Fruit fly (Drosophila melanogaster) whole organism, wandering third instar larva: ENCODE results near the gene Clbn.
A peak's percentile ranks its signal among the peaks of the same experiment; 100 is the strongest.

Experiments
- CG32264 ChIP-seq: fragments of 200-800 bp; sonication (Bioruptor generic); optimal IDR thresholded peaks from 2 replicates; lab custom pipeline; 2016; ENCODE audit warnings: missing biosample characterization, missing genetic modification characterization
- CG9705 ChIP-seq: fragments of 200-800 bp; sonication (Bioruptor generic); optimal IDR thresholded peaks from 2 replicates; lab custom pipeline; 2018; ENCODE audit warnings: missing biosample characterization, mild to moderate bottlenecking, missing genetic modification characterization
- CrebA ChIP-seq: fragments of 200-800 bp; sonication (Bioruptor generic); optimal IDR thresholded peaks from 2 replicates; lab custom pipeline; 2016; ENCODE audit warnings: missing biosample characterization, mild to moderate bottlenecking, missing genetic modification characterization, borderline replicate concordance
- Dfd ChIP-seq: fragments of >200 bp; optimal IDR thresholded peaks from 2 replicates; lab custom pipeline; 2017; ENCODE audit warnings: missing biosample characterization, missing genetic modification characterization
- Dif ChIP-seq: fragments of 200-275, 200-300 bp; sonication (Bioruptor generic); optimal IDR thresholded peaks from 2 replicates; lab custom pipeline; 2018; ENCODE audit warnings: missing biosample characterization, missing genetic modification characterization; ENCODE audit not compliant: partially characterized antibody
- GATAd ChIP-seq: sonication (Bioruptor generic); optimal IDR thresholded peaks from 2 replicates; lab custom pipeline; 2016; ENCODE audit warnings: missing biosample characterization, missing genetic modification characterization
- HLH106 ChIP-seq: fragments of 200-800 bp; optimal IDR thresholded peaks from 3 replicates; lab custom pipeline; 2019; ENCODE audit warnings: missing biosample characterization, mild to moderate bottlenecking, missing genetic modification characterization, moderate library complexity
- Hnf4 ChIP-seq: fragments of 200-800 bp; sonication (Bioruptor generic); optimal IDR thresholded peaks from 2 replicates; lab custom pipeline; 2016; ENCODE audit warnings: missing biosample characterization, mild to moderate bottlenecking, missing genetic modification characterization
- Hr78 ChIP-seq: fragments of >200 bp; optimal IDR thresholded peaks from 2 replicates; lab custom pipeline; 2017; ENCODE audit warnings: missing biosample characterization, missing genetic modification characterization
- Hr83 ChIP-seq: fragments of 200-300 bp; sonication (Bioruptor generic); optimal IDR thresholded peaks from 2 replicates; lab custom pipeline; 2016; ENCODE audit warnings: missing biosample characterization, mild to moderate bottlenecking, missing genetic modification characterization, moderate library complexity; ENCODE audit not compliant: poor library complexity, severe bottlenecking
- Mio ChIP-seq: sonication (Bioruptor generic); optimal IDR thresholded peaks from 2 replicates; lab custom pipeline; 2016; ENCODE audit warnings: missing biosample characterization, missing genetic modification characterization
- Myc ChIP-seq: fragments of >200 bp; optimal IDR thresholded peaks from 2 replicates; lab custom pipeline; 2017
- N ChIP-seq: fragments of >200 bp; optimal IDR thresholded peaks from 2 replicates; lab custom pipeline; 2018; ENCODE audit warnings: missing biosample characterization, missing external identifiers, missing genetic modification characterization
- OdsH ChIP-seq: fragments of 200-800 bp; sonication (Bioruptor generic); optimal IDR thresholded peaks from 2 replicates; lab custom pipeline; 2016; ENCODE audit warnings: missing biosample characterization, mild to moderate bottlenecking, missing genetic modification characterization
- Rel ChIP-seq, 2 experiments: fragments of 200-800 bp; sonication (Bioruptor generic) in 1 of 2; optimal IDR thresholded peaks; 2 replicates in 1 of 2; 3 replicates in 1 of 2; lab custom pipeline; 2016 to 2019; ENCODE audit warnings: mild to moderate bottlenecking in 2 of 2, missing biosample characterization in 2 of 2, missing genetic modification characterization in 2 of 2, moderate library complexity in 1 of 2
- Sp1 ChIP-seq: fragments of 200-800 bp; sonication (Bioruptor generic); optimal IDR thresholded peaks from 3 replicates; lab custom pipeline; 2019; ENCODE audit warnings: missing biosample characterization, mild to moderate bottlenecking, missing genetic modification characterization, moderate library complexity
- br ChIP-seq: fragments of 200-800 bp; sonication (Bioruptor generic); optimal IDR thresholded peaks from 2 replicates; lab custom pipeline; 2016; ENCODE audit warnings: missing biosample characterization, missing genetic modification characterization
- brk ChIP-seq: fragments of 200-800 bp; sonication (Bioruptor generic); optimal IDR thresholded peaks from 2 replicates; lab custom pipeline; 2016; ENCODE audit warnings: missing biosample characterization, mild to moderate bottlenecking, missing genetic modification characterization
- dmrt93B ChIP-seq: fragments of 200-800 bp; sonication (Bioruptor generic); optimal IDR thresholded peaks from 2 replicates; lab custom pipeline; 2018; ENCODE audit warnings: missing biosample characterization, mild to moderate bottlenecking, missing genetic modification characterization
- ey ChIP-seq: fragments of 200-800 bp; sonication (Bioruptor generic); optimal IDR thresholded peaks from 2 replicates; lab custom pipeline; 2016; ENCODE audit warnings: missing biosample characterization, missing genetic modification characterization
- foxo ChIP-seq, 2 experiments: fragments of 200-800 bp; sonication (Bioruptor generic); optimal IDR thresholded peaks; 2 replicates in 1 of 2; 3 replicates in 1 of 2; lab custom pipeline; 2016 to 2017; ENCODE audit warnings: missing biosample characterization in 2 of 2, missing genetic modification characterization in 2 of 2
- fru ChIP-seq: fragments of 200-800 bp; sonication (Bioruptor generic); optimal IDR thresholded peaks from 3 replicates; lab custom pipeline; 2016; ENCODE audit warnings: missing biosample characterization, mild to moderate bottlenecking, missing genetic modification characterization
- h ChIP-seq: fragments of 200-800 bp; sonication (Bioruptor generic); optimal IDR thresholded peaks from 3 replicates; lab custom pipeline; 2016; ENCODE audit warnings: missing biosample characterization, mild to moderate bottlenecking, missing genetic modification characterization
- jim ChIP-seq: fragments of 175-275, 200-325 bp; sonication (Bioruptor generic); optimal IDR thresholded peaks from 2 replicates; lab custom pipeline; 2016; ENCODE audit warnings: missing biosample characterization, mild to moderate bottlenecking, missing genetic modification characterization
- lola ChIP-seq: fragments of >200 bp; optimal IDR thresholded peaks from 2 replicates; lab custom pipeline; 2017; ENCODE audit warnings: missing biosample characterization, missing genetic modification characterization
- pan ChIP-seq: fragments of >200 bp; optimal IDR thresholded peaks from 2 replicates; lab custom pipeline; 2017
- psq ChIP-seq: fragments of 200-800 bp; sonication (Bioruptor generic); optimal IDR thresholded peaks from 3 replicates; lab custom pipeline; 2017; ENCODE audit warnings: missing biosample characterization, mild to moderate bottlenecking, missing genetic modification characterization, moderate library complexity
- rgr ChIP-seq: fragments of 200-800 bp; sonication (Bioruptor generic); optimal IDR thresholded peaks from 3 replicates; lab custom pipeline; 2016; ENCODE audit warnings: missing biosample characterization, mild to moderate bottlenecking, missing genetic modification characterization
- sage ChIP-seq: fragments of 200-800 bp; sonication (Bioruptor generic); optimal IDR thresholded peaks from 2 replicates; lab custom pipeline; 2016; ENCODE audit warnings: missing biosample characterization, mild to moderate bottlenecking, missing genetic modification characterization
- tai ChIP-seq: sonication (Bioruptor generic); optimal IDR thresholded peaks from 2 replicates; lab custom pipeline; 2016; ENCODE audit warnings: missing biosample characterization, missing genetic modification characterization
- usp ChIP-seq: fragments of >200 bp; optimal IDR thresholded peaks from 2 replicates; lab custom pipeline; 2017; ENCODE audit warnings: missing biosample characterization, missing genetic modification characterization
- woc ChIP-seq: sonication (Bioruptor generic); optimal IDR thresholded peaks from 2 replicates; lab custom pipeline; 2016; ENCODE audit warnings: missing biosample characterization, mild to moderate bottlenecking, missing genetic modification characterization

Clbn gene

DNA sequence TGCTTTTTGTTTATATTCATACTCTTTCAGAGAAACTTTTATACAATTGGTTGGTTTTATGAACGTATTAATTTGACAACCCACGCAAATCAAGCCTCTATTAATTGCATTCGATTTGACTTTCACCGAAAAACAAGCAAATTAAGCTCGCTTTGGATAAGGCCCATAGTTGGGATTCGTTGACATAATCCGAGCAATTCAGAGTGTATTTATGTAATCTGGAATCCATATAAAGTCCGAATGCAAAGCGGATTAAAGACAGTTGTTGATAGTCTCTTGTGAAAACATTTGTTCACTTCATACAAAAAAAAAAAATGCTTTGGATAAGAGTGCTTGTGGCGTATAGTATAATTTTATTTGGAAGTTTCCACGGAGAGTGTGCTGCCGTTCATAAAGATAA, 25.0 kb upstream of the Clbn start, which contains the start of gene CG45095:
CG45095 (plus strand) TSS at position 301 of the 400 bp plus-strand sequence.
- TF ChIP-seq Dif (GFP tag; lab: Kevin White, UChicago) (no peak), Hnf4 (no peak), HLH106 (tag; lab: Kevin White, UChicago) (no peak), CrebA (GFP tag; lab: Kevin White, UChicago) (no peak), usp (GFP tag; lab: Kevin White, UChicago) (no peak), CG9705 (GFP tag; lab: Kevin White, UChicago) (no peak), Rel (GFP tag; optimal IDR thresholded peaks at IDR 0.05; lab: Kevin White, UChicago) (no peak), Rel (tag; optimal IDR thresholded peaks at IDR 0.05; lab: Kevin White, UChicago) (no peak), jim (GFP tag; lab: Kevin White, UChicago) (no peak), sage (no peak), psq (GFP tag; lab: Kevin White, UChicago) (no peak), Dfd (GFP tag; lab: Kevin White, UChicago) (no peak)

DNA sequence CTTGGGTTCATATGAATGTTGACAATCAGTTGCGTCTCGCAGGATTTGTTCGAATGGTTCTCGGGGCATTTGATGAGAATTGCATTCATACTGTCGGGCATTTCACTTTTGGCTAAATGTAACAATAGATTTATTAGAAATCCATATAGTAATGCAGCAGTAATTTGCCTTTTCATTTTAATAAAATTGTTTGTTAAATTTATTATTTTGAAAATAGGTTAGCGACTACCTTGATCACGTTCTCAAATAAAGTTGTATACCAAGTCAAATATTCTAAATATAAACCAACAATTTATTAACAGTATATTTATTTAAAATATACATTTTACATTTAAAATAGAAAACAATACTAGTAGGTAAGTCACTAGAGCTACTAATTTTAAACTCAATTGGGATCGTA, 18.4 kb upstream of the Clbn start, which contains the start of gene CG34027:
CG34027 (minus strand) TSS at position 101 of the 400 bp plus-strand sequence.
- TF ChIP-seq Dfd (GFP tag; lab: Kevin White, UChicago) (no peak), brk (GFP tag; lab: Kevin White, UChicago) (no peak), ey (no peak), usp (GFP tag; lab: Kevin White, UChicago) (no peak), N (GFP tag; lab: Kevin White, UChicago) (no peak), Hr78 (GFP tag; lab: Kevin White, UChicago) (no peak), br (GFP tag; lab: Kevin White, UChicago) (no peak), foxo (GFP tag; optimal IDR thresholded peaks at IDR 0.05; lab: Kevin White, UChicago) (no peak), CrebA (GFP tag; lab: Kevin White, UChicago) (no peak), CG32264 (GFP tag; lab: Kevin White, UChicago) (no peak), Mio (no peak), Sp1 (no peak), h (GFP tag; lab: Kevin White, UChicago) (no peak), Dif (GFP tag; lab: Kevin White, UChicago) (no peak), Hr83 (GFP tag; lab: Kevin White, UChicago) (no peak), GATAd (GFP tag; lab: Kevin White, UChicago) (no peak)

DNA sequence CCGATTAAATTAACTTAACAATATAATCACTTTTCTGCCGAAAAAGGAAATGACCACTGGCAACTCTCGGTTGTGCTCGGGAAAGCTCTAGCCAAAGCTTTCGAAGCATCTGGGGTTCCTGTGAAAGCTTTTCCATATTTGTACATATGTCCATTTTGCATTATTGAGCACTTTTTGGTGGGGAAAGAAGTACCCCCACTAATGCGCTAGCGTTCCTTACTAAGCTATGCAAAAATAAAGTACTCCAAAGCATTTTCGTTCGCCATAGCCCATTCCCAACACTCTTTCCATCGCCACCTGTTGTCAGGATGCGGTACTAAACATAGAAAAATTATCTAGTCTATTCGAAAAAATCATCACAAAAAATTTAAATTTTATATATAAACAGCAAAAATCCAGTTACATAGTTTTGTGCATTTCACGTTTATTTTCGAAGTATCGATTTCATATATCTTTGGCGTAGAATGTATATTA, 14.8 kb upstream of the Clbn start, which contains the start of gene Nepl16:
Nepl16 (minus strand) TSS at position 51 of the 474 bp plus-strand sequence.
- no peak for TF ChIP-seq foxo (GFP tag; optimal IDR thresholded peaks at IDR 0.05; lab: Kevin White, UChicago)
- no peak for TF ChIP-seq dmrt93B (GFP tag; lab: Kevin White, UChicago)
- no peak for TF ChIP-seq OdsH (GFP tag; lab: Kevin White, UChicago)
- TF ChIP-seq Sp1, result no peak
- no peak for TF ChIP-seq pan (lab: Kevin White, UChicago)
- TF ChIP-seq N (GFP tag; lab: Kevin White, UChicago), result no peak
- no peak for TF ChIP-seq br (GFP tag; lab: Kevin White, UChicago)
- no peak for TF ChIP-seq fru

DNA sequence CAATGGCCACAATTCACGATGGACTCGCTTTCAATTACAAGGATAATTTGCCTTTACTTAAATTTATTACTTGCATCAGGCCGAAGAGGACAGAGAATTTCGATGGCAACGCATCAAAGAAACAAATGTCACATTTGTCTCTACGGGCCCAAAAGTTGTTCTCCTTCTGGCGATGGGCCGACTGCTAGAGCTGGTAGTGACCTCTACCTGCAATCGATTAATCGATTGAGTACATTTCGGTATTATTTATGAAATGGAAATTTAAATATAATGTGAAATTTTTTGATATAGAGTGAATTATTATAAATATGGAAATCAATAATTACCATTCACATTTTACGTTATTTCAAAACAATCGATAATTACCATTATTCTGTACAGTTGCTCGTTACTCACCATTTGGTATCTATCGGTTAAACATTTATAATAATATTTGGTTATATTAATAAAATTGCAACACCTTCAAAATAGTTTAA, 4.5 kb upstream of the Clbn start, which contains the start of the genes CG31510 and TTLL5:
CG31510 (minus strand) TSS at position 185 of the 476 bp plus-strand sequence.
TTLL5 (minus strand) TSS at position 185 of the 476 bp plus-strand sequence.
- TF ChIP-seq woc (GFP tag; lab: Kevin White, UChicago) (peak; percentile 42), rgr (GFP tag; lab: Kevin White, UChicago) (no peak), Myc (lab: Kevin White, UChicago) (peak; percentile 25), Sp1 (no peak), foxo (GFP tag; optimal IDR thresholded peaks at IDR 0.05; lab: Kevin White, UChicago) (no peak), brk (GFP tag; lab: Kevin White, UChicago) (no peak), lola (GFP tag; lab: Kevin White, UChicago) (peak; percentile 30), tai (GFP tag; lab: Kevin White, UChicago) (peak; percentile 5), GATAd (GFP tag; lab: Kevin White, UChicago) (no peak), CG9705 (GFP tag; lab: Kevin White, UChicago) (no peak), Hr83 (GFP tag; lab: Kevin White, UChicago) (no peak), Hnf4 (peak; percentile 31)
